Worm (Caenorhabditis elegans) whole organism, L3 larva: Measurements from ENCODE around the gene exos-4.1.
A peak's percentile ranks its signal among the peaks of the same experiment; 100 is the strongest.

Experiments
- R02D3.7 ChIP-seq: fragments of 150-350 bp; optimal IDR thresholded peaks from 2 replicates; lab custom pipeline; 2014; ENCODE audit warnings: missing biosample characterization, missing genetic modification characterization
- ZK546.5 ChIP-seq: sonication (generic microtip); optimal IDR thresholded peaks from 2 replicates; lab custom pipeline; 2017; ENCODE audit warnings: missing biosample characterization, missing genetic modification characterization
- ama-1 ChIP-seq: fragments of 150-350 bp; optimal IDR thresholded peaks from 2 replicates; lab custom pipeline; 2018
- ceh-28 ChIP-seq: fragments of 150-350 bp; optimal IDR thresholded peaks from 2 replicates; lab custom pipeline; 2014; ENCODE audit warnings: missing biosample characterization, missing genetic modification reagents, missing genetic modification characterization
- ceh-82 ChIP-seq: fragments of 150-350 bp; optimal IDR thresholded peaks from 2 replicates; lab custom pipeline; 2014; ENCODE audit warnings: missing biosample characterization, missing genetic modification characterization
- daf-12 ChIP-seq: fragments of 150-350 bp; optimal IDR thresholded peaks from 2 replicates; lab custom pipeline; 2014; ENCODE audit warnings: missing biosample characterization, missing genetic modification reagents, missing genetic modification characterization
- egl-27 ChIP-seq: sonication (generic microtip); optimal IDR thresholded peaks from 4 replicates; lab custom pipeline; 2017; ENCODE audit warnings: missing biosample characterization, missing genetic modification reagents, missing genetic modification characterization
- elt-1 ChIP-seq: fragments of 150-350 bp; optimal IDR thresholded peaks from 2 replicates; lab custom pipeline; 2014; ENCODE audit warnings: missing biosample characterization, missing genetic modification characterization
- elt-2 ChIP-seq: sonication (generic microtip); optimal IDR thresholded peaks from 2 replicates; lab custom pipeline; 2016; ENCODE audit warnings: missing genetic modification reagents, mild to moderate bottlenecking, missing genetic modification characterization, missing compliant biosample characterization
- elt-3 ChIP-seq, 3 experiments: fragments of 150-350 bp in 1 of 3; sonication (generic microtip) in 2 of 3; optimal IDR thresholded peaks; 2 replicates in 2 of 3; 4 replicates in 1 of 3; lab custom pipeline; 2014 to 2017; ENCODE audit warnings: missing biosample characterization in 3 of 3, missing genetic modification characterization in 3 of 3
- eor-1 ChIP-seq, 2 experiments: fragments of 150-350 bp; optimal IDR thresholded peaks; 2 replicates each; lab custom pipeline; 2014 to 2018; ENCODE audit warnings: missing biosample characterization in 2 of 2, missing genetic modification characterization in 2 of 2
- fkh-10 ChIP-seq: sonication (generic microtip); optimal IDR thresholded peaks from 2 replicates; lab custom pipeline; 2017; ENCODE audit warnings: missing biosample characterization, missing genetic modification reagents, missing genetic modification characterization
- fkh-2 ChIP-seq: fragments of 150-350 bp; optimal IDR thresholded peaks from 2 replicates; lab custom pipeline; 2014; ENCODE audit warnings: missing biosample characterization, missing genetic modification reagents, missing genetic modification characterization
- hmg-11 ChIP-seq: sonication (generic microtip); optimal IDR thresholded peaks from 2 replicates; lab custom pipeline; 2016; ENCODE audit warnings: missing genetic modification characterization, missing compliant biosample characterization
- jun-1 ChIP-seq: fragments of 150-350 bp; optimal IDR thresholded peaks from 2 replicates; lab custom pipeline; 2014; ENCODE audit warnings: missing biosample characterization, missing genetic modification reagents, missing genetic modification characterization
- lin-15B ChIP-seq: fragments of 150-350 bp; optimal IDR thresholded peaks from 2 replicates; lab custom pipeline; 2014; ENCODE audit warnings: missing biosample characterization, missing genetic modification characterization
- lin-39 ChIP-seq: fragments of 150-350 bp; optimal IDR thresholded peaks from 2 replicates; lab custom pipeline; 2018; ENCODE audit warnings: missing biosample characterization, missing genetic modification reagents, missing genetic modification characterization
- lsy-12 ChIP-seq: sonication (generic microtip); optimal IDR thresholded peaks from 2 replicates; lab custom pipeline; 2016; ENCODE audit warnings: mild to moderate bottlenecking, missing genetic modification characterization, missing compliant biosample characterization
- mml-1 ChIP-seq: fragments of 150-350 bp; sonication (generic microtip); optimal IDR thresholded peaks from 3 replicates; lab custom pipeline; 2014; ENCODE audit warnings: missing biosample characterization, missing genetic modification characterization
- nfya-1 ChIP-seq: sonication (generic microtip); optimal IDR thresholded peaks from 2 replicates; lab custom pipeline; 2017; ENCODE audit warnings: missing genetic modification characterization, mild to moderate bottlenecking, missing compliant biosample characterization, antibody characterized with exemption, moderate library complexity; ENCODE audit not compliant: insufficient read depth
- nhr-12 ChIP-seq: fragments of 150-350 bp; optimal IDR thresholded peaks from 2 replicates; lab custom pipeline; 2014; ENCODE audit warnings: missing biosample characterization, missing genetic modification characterization
- nhr-23 ChIP-seq: fragments of 150-350 bp; optimal IDR thresholded peaks from 2 replicates; lab custom pipeline; 2014; ENCODE audit warnings: missing biosample characterization, missing genetic modification reagents, missing genetic modification characterization
- nhr-237 ChIP-seq: fragments of 150-350 bp; optimal IDR thresholded peaks from 2 replicates; lab custom pipeline; 2014; ENCODE audit warnings: missing biosample characterization, missing genetic modification characterization
- nhr-43 ChIP-seq: sonication (generic microtip); optimal IDR thresholded peaks from 2 replicates; lab custom pipeline; 2016; ENCODE audit warnings: mild to moderate bottlenecking, missing genetic modification characterization, missing compliant biosample characterization; ENCODE audit not compliant: poor library complexity, severe bottlenecking
- nhr-76 ChIP-seq: fragments of 150-350 bp; sonication (generic microtip); optimal IDR thresholded peaks from 5 replicates; lab custom pipeline; 2014; ENCODE audit warnings: missing biosample characterization, missing genetic modification characterization
- nhr-77 ChIP-seq: fragments of 150-350 bp; optimal IDR thresholded peaks from 2 replicates; lab custom pipeline; 2014; ENCODE audit warnings: missing biosample characterization, missing genetic modification characterization
- pha-4 ChIP-seq: fragments of 150-350 bp; optimal IDR thresholded peaks from 2 replicates; lab custom pipeline; 2014; ENCODE audit warnings: missing biosample characterization, missing genetic modification reagents, missing genetic modification characterization
- pqm-1 ChIP-seq: fragments of 150-350 bp; optimal IDR thresholded peaks from 2 replicates; lab custom pipeline; 2017; ENCODE audit warnings: missing biosample characterization, missing genetic modification characterization, inconsistent platforms
- sea-2 ChIP-seq: fragments of 150-350 bp; sonication (generic microtip); optimal IDR thresholded peaks from 4 replicates; lab custom pipeline; 2014; ENCODE audit warnings: missing biosample characterization, missing genetic modification reagents, missing genetic modification characterization
- skn-1 ChIP-seq: fragments of 150-350 bp; optimal IDR thresholded peaks from 2 replicates; lab custom pipeline; 2014; ENCODE audit warnings: missing biosample characterization, missing genetic modification characterization
- snpc-4 ChIP-seq: fragments of 150-350 bp; optimal IDR thresholded peaks from 2 replicates; lab custom pipeline; 2014; ENCODE audit warnings: missing biosample characterization, missing genetic modification characterization
- unc-39 ChIP-seq: sonication (generic microtip); optimal IDR thresholded peaks from 4 replicates; lab custom pipeline; 2017; ENCODE audit warnings: missing biosample characterization, missing genetic modification characterization
- zag-1 ChIP-seq: fragments of 150-350 bp; optimal IDR thresholded peaks from 2 replicates; lab custom pipeline; 2014; ENCODE audit warnings: missing biosample characterization, missing genetic modification characterization
- ztf-11 ChIP-seq: fragments of 150-350 bp; optimal IDR thresholded peaks from 2 replicates; lab custom pipeline; 2014; ENCODE audit warnings: missing biosample characterization, missing genetic modification characterization
- ztf-4 ChIP-seq: fragments of 150-350 bp; optimal IDR thresholded peaks from 2 replicates; lab custom pipeline; 2014; ENCODE audit warnings: missing biosample characterization, missing genetic modification characterization

Gene exos-4.1

DNA sequence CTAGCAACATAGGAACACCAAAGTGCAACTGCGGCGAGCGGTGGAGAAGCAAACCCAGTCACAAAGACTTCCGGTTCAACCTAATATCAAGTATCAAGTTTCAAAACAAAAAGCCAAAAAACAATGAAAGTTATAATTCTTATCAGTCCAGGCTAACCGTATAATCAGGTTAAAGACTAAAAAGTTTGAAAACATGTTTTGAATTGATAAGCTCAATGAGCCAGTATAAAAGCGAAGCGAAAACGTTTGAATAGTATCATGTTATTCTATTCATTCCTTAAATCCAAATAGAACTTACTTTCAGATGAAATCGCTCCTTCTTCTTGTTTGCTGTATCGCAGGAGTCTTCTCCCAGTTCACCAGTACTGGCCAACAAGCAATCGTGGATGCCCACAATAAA lies 47.7 kb upstream of the exos-4.1 start, which contains the start of gene scl-11:
Gene scl-11, plus strand, starts transcription at position 301 of the 400 bp plus-strand sequence.
- TF ChIP-seq nhr-76 (tag; lab: Kevin White, UChicago) (no peak), nfya-1 (tag; lab: Kevin White, UChicago) (no peak), ceh-82 (no peak), R02D3.7 (tag; lab: Kevin White, UChicago) (no peak), jun-1 (no peak), egl-27 (no peak), ceh-28 (tag; lab: Kevin White, UChicago) (no peak), fkh-2 (no peak), nhr-23 (no peak), skn-1 (tag; lab: Kevin White, UChicago) (no peak), elt-2 (no peak), ZK546.5 (no peak), nhr-12 (no peak), sea-2 (GFP tag; lab: Kevin White, UChicago) (no peak), zag-1 (tag; lab: Kevin White, UChicago) (no peak), lsy-12 (tag; lab: Kevin White, UChicago) (no peak)

DNA sequence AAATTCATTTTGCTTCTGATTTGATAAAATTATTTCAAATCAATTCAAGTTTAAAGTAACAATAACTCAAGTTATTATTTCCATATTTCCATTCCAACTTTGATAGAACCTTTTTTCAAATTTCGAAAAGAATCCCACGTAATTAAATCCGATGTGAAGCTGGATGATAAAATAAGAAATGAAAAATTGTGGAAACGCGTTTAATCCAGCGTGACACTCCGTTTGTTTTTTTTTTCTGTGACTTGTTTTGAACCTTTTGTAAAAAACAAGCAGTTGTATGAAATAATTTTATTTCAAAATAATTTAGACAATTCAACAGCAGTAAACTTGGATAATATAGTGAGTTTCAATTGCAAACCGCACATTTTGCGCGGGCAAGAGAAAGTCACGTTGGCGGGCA lies 46.2 kb upstream of the exos-4.1 start, which contains the start of gene F49E11.7:
Gene F49E11.7, plus strand, starts transcription at position 301 of the 400 bp plus-strand sequence.
- TF ChIP-seq lin-15B (tag; lab: Kevin White, UChicago) (no peak), skn-1 (tag; lab: Kevin White, UChicago) (no peak), nhr-12 (no peak), elt-3 (tag; optimal IDR thresholded peaks at IDR 0.05; lab: Kevin White, UChicago) (no peak), daf-12 (tag; lab: Kevin White, UChicago) (no peak), sea-2 (GFP tag; lab: Kevin White, UChicago) (no peak), fkh-10 (GFP tag; lab: Kevin White, UChicago) (no peak)

DNA sequence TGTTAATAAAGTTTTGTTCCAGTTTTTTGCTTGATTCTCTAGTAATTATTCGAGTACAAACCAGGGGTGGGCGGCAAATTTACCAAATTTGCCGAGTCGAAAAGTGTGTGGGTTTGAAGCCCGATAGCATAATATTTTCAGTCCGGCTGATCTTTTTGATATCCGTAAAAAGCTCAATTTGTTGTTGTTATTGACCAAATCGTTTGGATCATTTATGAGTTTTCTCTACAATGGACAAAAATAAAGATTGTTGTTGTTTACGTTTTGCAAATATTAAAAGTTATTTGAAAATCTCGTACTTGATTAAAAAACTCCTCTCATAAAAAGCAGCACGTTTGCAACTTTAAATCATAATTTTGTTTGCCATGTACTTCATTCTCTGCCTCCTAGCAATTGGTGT lies 42.8 kb upstream of the exos-4.1 start, which contains the start of gene scl-1:
Gene scl-1, plus strand, starts transcription at position 301 of the 400 bp plus-strand sequence.
- TF ChIP-seq pqm-1 (tag; lab: Kevin White, UChicago) (no peak), sea-2 (GFP tag; lab: Kevin White, UChicago) (no peak), nhr-77 (no peak), fkh-10 (GFP tag; lab: Kevin White, UChicago) (no peak), lin-39 (tag; lab: Kevin White, UChicago) (no peak), nhr-23 (no peak), ztf-4 (tag; lab: Kevin White, UChicago) (no peak), elt-3 (tag; optimal IDR thresholded peaks at IDR 0.05; lab: Kevin White, UChicago) (no peak), mml-1 (tag; lab: Kevin White, UChicago) (no peak), elt-1 (tag; lab: Kevin White, UChicago) (no peak), nhr-12 (no peak), ztf-11 (no peak), R02D3.7 (tag; lab: Kevin White, UChicago) (no peak), skn-1 (tag; lab: Kevin White, UChicago) (no peak), egl-27 (no peak), ZK546.5 (no peak), ama-1 (lab: Kevin White, UChicago) (no peak), snpc-4 (tag; lab: Kevin White, UChicago) (no peak), nhr-237 (no peak)

DNA sequence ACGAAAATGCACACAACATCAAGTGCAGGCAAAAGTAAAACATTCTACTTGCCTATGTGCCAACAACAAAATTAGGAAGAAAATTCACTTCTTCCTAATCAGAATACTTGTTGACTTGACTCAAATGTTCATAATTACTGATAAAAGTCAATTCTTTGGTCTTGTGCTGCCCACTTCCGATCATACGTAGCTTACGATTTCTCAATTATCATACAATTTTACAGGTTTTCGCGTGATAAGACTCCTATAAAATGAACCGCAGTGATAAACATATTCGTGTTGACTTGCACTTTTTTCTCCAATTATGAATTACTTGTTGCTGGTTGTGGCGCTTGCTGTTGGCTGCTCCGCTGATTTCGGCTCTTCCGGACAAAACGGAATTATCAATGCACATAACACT lies 41.4 kb upstream of the exos-4.1 start, which contains the start of gene scl-2:
Gene scl-2, plus strand, starts transcription at position 293 of the 400 bp plus-strand sequence.
- TF ChIP-seq nfya-1 (tag; lab: Kevin White, UChicago) (no peak), pha-4 (tag; lab: Kevin White, UChicago) (peak; percentile 73), nhr-237 (no peak), skn-1 (tag; lab: Kevin White, UChicago) (peak; percentile 19), jun-1 (peak; percentile 96), pqm-1 (tag; lab: Kevin White, UChicago) (peak; percentile 99), elt-2 (peak; percentile 99)

DNA sequence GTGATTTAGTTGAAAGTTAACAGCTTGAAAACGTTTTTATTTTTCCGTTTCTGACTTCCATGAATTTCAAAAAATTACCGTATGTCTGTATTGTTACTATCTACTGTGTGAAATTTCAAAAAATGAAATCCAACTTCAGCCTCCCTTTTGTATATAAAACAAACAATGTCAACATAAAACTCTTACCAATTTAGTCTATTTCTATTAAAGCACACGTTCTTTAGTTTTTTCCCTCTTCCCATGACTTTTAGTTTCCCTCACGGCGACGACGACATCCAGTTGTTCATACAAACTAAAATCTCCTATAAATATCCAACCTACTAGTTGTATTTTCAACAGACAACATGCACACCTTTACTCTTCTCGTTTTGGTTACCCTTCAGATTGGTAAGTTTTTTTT lies 39.5 kb upstream of the exos-4.1 start, which contains the start of gene scl-3:
Gene scl-3, plus strand, starts transcription at position 301 of the 400 bp plus-strand sequence.
- TF ChIP-seq R02D3.7 (tag; lab: Kevin White, UChicago) (no peak), nhr-43 (tag; lab: Kevin White, UChicago) (no peak), hmg-11 (tag; lab: Kevin White, UChicago) (no peak), ceh-82 (no peak), ZK546.5 (no peak), fkh-10 (GFP tag; lab: Kevin White, UChicago) (no peak), ama-1 (lab: Kevin White, UChicago) (no peak), eor-1 (tag; optimal IDR thresholded peaks at IDR 0.05; lab: Kevin White, UChicago) (no peak), nhr-23 (no peak), zag-1 (tag; lab: Kevin White, UChicago) (no peak), unc-39 (tag; lab: Kevin White, UChicago) (no peak), sea-2 (GFP tag; lab: Kevin White, UChicago) (no peak)
- TF ChIP-seq, all 47 proteins: peak for 0
